Fruit fly (Drosophila melanogaster): Measurements from ENCODE around the gene CG17026.
A peak's percentile ranks its signal among the peaks of the same experiment; 100 is the strongest.

The CG17026 gene

dm6 chr3L:16011319-16012210 lies 36.4 kb downstream of the CG17026 start, which contains the start of gene mib1 (continued):
- TF ChIP-seq CG12219 (GFP tag; optimal IDR thresholded peaks at IDR 0.05) (no peak), CG14441 (GFP tag; IDR thresholded peaks at IDR 0.05) (0 out of 2 replicates have a peak, but pooled peaks have one; percentile 5), CG32767 (GFP tag; IDR thresholded peaks at IDR 0.05) (0 out of 2 replicates have a peak, but pooled peaks have one; percentile 20), dmrt99B (tag; optimal IDR thresholded peaks at IDR 0.05) (peak; percentile 37), NC2α (GFP tag; optimal IDR thresholded peaks at IDR 0.05) (no peak), bcd (GFP tag; optimal IDR thresholded peaks at IDR 0.05) (peak; percentile 52), Nf-YA (GFP tag; IDR thresholded peaks at IDR 0.05) (no peak; the same call in 1 of the 2 replicates), jumu (GFP tag; optimal IDR thresholded peaks at IDR 0.05) (no peak), CG6683 (GFP tag; optimal IDR thresholded peaks at IDR 0.05) (no peak), CG1602 (GFP tag; optimal IDR thresholded peaks at IDR 0.05) (no peak), zfh1 (GFP tag; IDR thresholded peaks at IDR 0.05) (peak; percentile 35; the same call in 2 of the 3 replicates), ewg (GFP tag; optimal IDR thresholded peaks at IDR 0.05) (peak; percentile 32), slou (GFP tag; optimal IDR thresholded peaks at IDR 0.05) (no peak), cg (GFP tag; optimal IDR thresholded peaks at IDR 0.05) (peak; percentile 98), Ets65A (GFP tag) (peak; percentile 76), scrt (GFP tag; optimal IDR thresholded peaks at IDR 0.05) (peak; percentile 47), pfk (GFP tag; optimal IDR thresholded peaks at IDR 0.05) (no peak), dimm (GFP tag; IDR thresholded peaks at IDR 0.05) (no peak), HLH4C (GFP tag; IDR thresholded peaks at IDR 0.05; ENCODE audit: partially characterized antibody) (peak; percentile 84), insv (GFP tag; optimal IDR thresholded peaks at IDR 0.05) (peak in 1 of 2 experiments; percentile 19), Vsx1 (GFP tag; optimal IDR thresholded peaks at IDR 0.05) (no peak), CG1603 (tag; optimal IDR thresholded peaks at IDR 0.05) (peak; percentile 91), ase (GFP tag; IDR thresholded peaks at IDR 0.05) (no peak), org-1 (GFP tag; optimal IDR thresholded peaks at IDR 0.05) (no peak), H15 (GFP tag; IDR thresholded peaks at IDR 0.05) (0 out of 3 replicates have a peak, but pooled peaks have one; percentile 8), en (GFP tag; optimal IDR thresholded peaks at IDR 0.05) (no peak), tin (GFP tag; optimal IDR thresholded peaks at IDR 0.05) (no peak), CG8944 (GFP tag; optimal IDR thresholded peaks at IDR 0.05) (no peak), MESR4 (GFP tag; optimal IDR thresholded peaks at IDR 0.05) (peak; percentile 99), h (optimal IDR thresholded peaks at IDR 0.05) (no peak), yki (optimal IDR thresholded peaks at IDR 0.05) (no peak), crc (GFP tag; optimal IDR thresholded peaks at IDR 0.05) (no peak), CG12942 (GFP tag; optimal IDR thresholded peaks at IDR 0.05) (no peak), CG3407 (GFP tag; optimal IDR thresholded peaks at IDR 0.05) (no peak), CG12391 (tag; optimal IDR thresholded peaks at IDR 0.05) (peak; percentile 65), CG14965 (GFP tag; optimal IDR thresholded peaks at IDR 0.05; ENCODE audit: borderline replicate concordance) (no peak), CG10654 (GFP tag; optimal IDR thresholded peaks at IDR 0.05) (no peak), CoRest (tag; optimal IDR thresholded peaks at IDR 0.05) (peak; percentile 39), CG6791 (GFP tag; IDR thresholded peaks at IDR 0.05; ENCODE audit: partially characterized antibody) (peak; percentile 93), CG17361 (GFP tag; IDR thresholded peaks at IDR 0.05) (peak; percentile 49; the same call in 2 of the 3 replicates), sim (GFP tag; IDR thresholded peaks at IDR 0.05) (no peak), zen2 (GFP tag; IDR thresholded peaks at IDR 0.05; ENCODE audit: partially characterized antibody) (no peak; the same call in none of the 3 replicates), CG12104 (GFP tag; optimal IDR thresholded peaks at IDR 0.05) (no peak), CG11456 (GFP tag; IDR thresholded peaks at IDR 0.05) (peak; percentile 63; the same call in 2 of the 3 replicates), Spps (tag; optimal IDR thresholded peaks at IDR 0.05) (no peak), CG9876 (GFP tag; optimal IDR thresholded peaks at IDR 0.05) (no peak), dan (GFP tag; IDR thresholded peaks at IDR 0.05) (no peak), Antp (GFP tag; optimal IDR thresholded peaks at IDR 0.05) (no peak), usp (GFP tag; optimal IDR thresholded peaks at IDR 0.05) (no peak), sug (tag; optimal IDR thresholded peaks at IDR 0.05) (peak; percentile 75)

Data from whole organism, embryonic.